Worm (Caenorhabditis elegans): Measurements from ENCODE around the gene skat-1.

- TF ChIP-seq lin-13 (tag; optimal IDR thresholded peaks at IDR 0.05) (no peak), nhr-12 (tag; optimal IDR thresholded peaks at IDR 0.05) (no peak), unc-39 (tag; optimal IDR thresholded peaks at IDR 0.05) (no peak), mab-5 (tag; optimal IDR thresholded peaks at IDR 0.05) (no peak), tbx-8 (GFP tag; optimal IDR thresholded peaks at IDR 0.05) (no peak), nhr-28 (tag; optimal IDR thresholded peaks at IDR 0.05) (no peak)
These were observed 37.5 kb upstream of the skat-1 start for ce11 chrIII:9034133-9034532.
